Fruit fly (Drosophila melanogaster) whole organism, embryonic: ENCODE results near the gene CG2767.
A peak's percentile ranks its signal among the peaks of the same experiment; 100 is the strongest.

Experiments
- ATbp ChIP-seq: fragments of 200-800 bp; sonication (Bioruptor generic); optimal IDR thresholded peaks from 2 replicates; lab custom pipeline; 2017; ENCODE audit warnings: missing biosample characterization, mild to moderate bottlenecking, missing genetic modification characterization, missing genetic modification reagents
- Atf-2 ChIP-seq: fragments of 200-800 bp; sonication (Bioruptor generic); optimal IDR thresholded peaks from 2 replicates; lab custom pipeline; 2016; ENCODE audit warnings: missing biosample characterization, missing genetic modification characterization
- C15 ChIP-seq: fragments of 200-800 bp; sonication (Bioruptor generic); IDR thresholded peaks from 3 replicates; pipeline ENCODE4 v1.3.6; 2022; ENCODE audit warnings: missing biosample characterization, missing genetic modification characterization
- CG1024 ChIP-seq: fragments of 200-800 bp; sonication (Bioruptor generic); IDR thresholded peaks from 2 replicates; pipeline ENCODE4 v1.3.6; 2022; ENCODE audit warnings: missing biosample characterization, missing genetic modification characterization
- CG10431 ChIP-seq: fragments of 200-800 bp; sonication (Bioruptor generic); optimal IDR thresholded peaks from 3 replicates; lab custom pipeline; 2018; ENCODE audit warnings: missing biosample characterization, mild to moderate bottlenecking, missing genetic modification characterization
- CG11504 ChIP-seq: fragments of 200-800 bp; sonication (Bioruptor generic); optimal IDR thresholded peaks from 3 replicates; lab custom pipeline; 2019; ENCODE audit warnings: missing biosample characterization, mild to moderate bottlenecking, missing genetic modification characterization, moderate library complexity
- CG11560 ChIP-seq: fragments of 200-800 bp; sonication (Bioruptor generic); IDR thresholded peaks from 3 replicates; pipeline ENCODE4 v1.3.6; 2022; ENCODE audit warnings: missing biosample characterization, missing genetic modification characterization
- CG1233 ChIP-seq: fragments of 200-800 bp; sonication (Bioruptor generic); optimal IDR thresholded peaks from 4 replicates; lab custom pipeline; 2018; ENCODE audit warnings: missing biosample characterization, mild to moderate bottlenecking, missing genetic modification characterization
- CG13894 ChIP-seq: fragments of 200-800 bp; sonication (Bioruptor generic); optimal IDR thresholded peaks from 3 replicates; lab custom pipeline; 2018; ENCODE audit warnings: missing biosample characterization, mild to moderate bottlenecking, missing genetic modification characterization, moderate library complexity
- CG15011 ChIP-seq: fragments of 200-800 bp; sonication (Bioruptor generic); optimal IDR thresholded peaks from 3 replicates; lab custom pipeline; 2018; ENCODE audit warnings: missing biosample characterization, mild to moderate bottlenecking, missing genetic modification characterization
- CG1603 ChIP-seq: fragments of 200-800 bp; sonication (Bioruptor generic); optimal IDR thresholded peaks from 2 replicates; lab custom pipeline; 2019; ENCODE audit warnings: missing biosample characterization, mild to moderate bottlenecking, missing genetic modification characterization, moderate library complexity
- CG1792 ChIP-seq: fragments of 200-800 bp; sonication (Bioruptor generic); optimal IDR thresholded peaks from 2 replicates; lab custom pipeline; 2016; ENCODE audit warnings: missing biosample characterization, missing genetic modification characterization
- CG33213 ChIP-seq: fragments of 200-800 bp; sonication (Bioruptor generic); optimal IDR thresholded peaks from 3 replicates; lab custom pipeline; 2016; ENCODE audit warnings: missing biosample characterization, missing genetic modification characterization
- CG3726 ChIP-seq: fragments of 200-800 bp; sonication (Bioruptor generic); IDR thresholded peaks from 3 replicates; pipeline ENCODE4, ENCODE4 v1.3.6; 2022; ENCODE audit warnings: missing biosample characterization, missing genetic modification characterization
- CG7786 ChIP-seq: fragments of 200-800 bp; sonication (Bioruptor generic); optimal IDR thresholded peaks from 2 replicates; lab custom pipeline; 2016; ENCODE audit warnings: missing biosample characterization, missing genetic modification characterization
- CG8290 ChIP-seq, 3 experiments: fragments of 200-800 bp; sonication (Bioruptor generic); optimal IDR thresholded peaks; 2 replicates each; lab custom pipeline; 2016 to 2019; ENCODE audit warnings: missing biosample characterization in 3 of 3, missing genetic modification characterization in 3 of 3, mild to moderate bottlenecking in 2 of 3, moderate library complexity in 1 of 3
- CG8478 ChIP-seq: fragments of >200 bp; optimal IDR thresholded peaks from 2 replicates; lab custom pipeline; 2018
- CG8944 ChIP-seq: fragments of 200-800 bp; sonication (Bioruptor generic); optimal IDR thresholded peaks from 3 replicates; lab custom pipeline; 2016; ENCODE audit warnings: missing biosample characterization, missing genetic modification characterization
- D ChIP-seq, 2 experiments: fragments of 200-800 bp in 1 of 2; fragments of >200 bp in 1 of 2; sonication (Bioruptor generic) in 1 of 2; optimal IDR thresholded peaks; 2 replicates in 1 of 2; 3 replicates in 1 of 2; lab custom pipeline; 2017; ENCODE audit warnings: mild to moderate bottlenecking in 1 of 2, missing biosample characterization in 1 of 2, missing genetic modification characterization in 1 of 2, missing genetic modification reagents in 1 of 2
- Deaf1 ChIP-seq: fragments of 200-800 bp; optimal IDR thresholded peaks from 3 replicates; lab custom pipeline; 2019; ENCODE audit warnings: missing biosample characterization, mild to moderate bottlenecking, missing genetic modification characterization, moderate library complexity
- Doc3 ChIP-seq: fragments of 200-800 bp; sonication (Bioruptor generic); IDR thresholded peaks from 3 replicates; pipeline ENCODE4 v1.3.6; 2022; ENCODE audit warnings: missing biosample characterization, missing genetic modification characterization; ENCODE audit not compliant: partially characterized antibody
- E2f1 ChIP-seq: fragments of 200-800 bp; sonication (Bioruptor generic); IDR thresholded peaks from 2 replicates; pipeline ENCODE4 v1.3.6; 2022; ENCODE audit warnings: missing biosample characterization, missing genetic modification characterization
- Ets97D ChIP-seq: fragments of 200-800 bp; sonication (Bioruptor generic); optimal IDR thresholded peaks from 3 replicates; lab custom pipeline; 2016; ENCODE audit warnings: missing biosample characterization, missing genetic modification characterization
- Fer2 ChIP-seq: fragments of 200-800 bp; sonication (Bioruptor generic); optimal IDR thresholded peaks from 2 replicates; lab custom pipeline; 2018; ENCODE audit warnings: missing biosample characterization, mild to moderate bottlenecking, missing genetic modification characterization, moderate library complexity
- Gsc ChIP-seq: fragments of 200-800 bp; sonication (Bioruptor generic); IDR thresholded peaks from 2 replicates; pipeline ENCODE4 v1.3.6; 2022; ENCODE audit warnings: missing biosample characterization, missing genetic modification characterization
- Hmr ChIP-seq: fragments of 200-800 bp; sonication (Bioruptor generic); optimal IDR thresholded peaks from 3 replicates; lab custom pipeline; 2017; ENCODE audit warnings: mild to moderate bottlenecking, missing biosample characterization, missing genetic modification reagents, missing genetic modification characterization
- Neu2 ChIP-seq: fragments of 200-800 bp; sonication (Bioruptor generic); optimal IDR thresholded peaks from 3 replicates; lab custom pipeline; 2016; ENCODE audit warnings: missing biosample characterization, missing genetic modification characterization, borderline replicate concordance
- Ptx1 ChIP-seq: fragments of 200-800 bp; sonication (Bioruptor generic); IDR thresholded peaks from 2 replicates; pipeline ENCODE4 v1.3.6; 2022; ENCODE audit warnings: missing biosample characterization, missing genetic modification characterization
- Ravus ChIP-seq: fragments of 200-800 bp; sonication (Bioruptor generic); IDR thresholded peaks from 2 replicates; pipeline ENCODE4 v1.3.6; 2022; ENCODE audit warnings: missing biosample characterization, missing genetic modification characterization
- Sry-β ChIP-seq: fragments of 200-800 bp; sonication (Bioruptor generic); optimal IDR thresholded peaks from 2 replicates; lab custom pipeline; 2018; ENCODE audit warnings: missing biosample characterization, mild to moderate bottlenecking, missing genetic modification characterization, moderate library complexity
- Ssrp ChIP-seq: fragments of 200-800 bp; sonication (Bioruptor generic); optimal IDR thresholded peaks from 2 replicates; lab custom pipeline; 2018; ENCODE audit warnings: missing biosample characterization, mild to moderate bottlenecking, missing genetic modification characterization, moderate library complexity
- Stat92E ChIP-seq, 3 experiments: fragments of >200 bp in 2 of 3; fragments of 200-800 bp in 1 of 3; sonication (Bioruptor generic) in 1 of 3; optimal IDR thresholded peaks; 2 replicates each; lab custom pipeline; 2017 to 2019; ENCODE audit warnings: missing biosample characterization in 3 of 3, missing genetic modification characterization in 3 of 3, mild to moderate bottlenecking in 1 of 3, moderate library complexity in 1 of 3
- YL-1 ChIP-seq: fragments of 200-800 bp; sonication (Bioruptor generic); optimal IDR thresholded peaks from 3 replicates; lab custom pipeline; 2017; ENCODE audit warnings: missing biosample characterization, mild to moderate bottlenecking, missing genetic modification characterization
- ap ChIP-seq: fragments of 200-800 bp; sonication (Bioruptor generic); IDR thresholded peaks from 2 replicates; pipeline ENCODE4 v1.3.6; 2022; ENCODE audit warnings: missing biosample characterization, missing genetic modification characterization
- az2 ChIP-seq: fragments of 200-800 bp; sonication (Bioruptor generic); optimal IDR thresholded peaks from 3 replicates; lab custom pipeline; 2016; ENCODE audit warnings: missing biosample characterization, missing genetic modification characterization
- bsh ChIP-seq, 2 experiments: fragments of 200-800 bp; sonication (Bioruptor generic); optimal IDR thresholded peaks; 2 replicates each; lab custom pipeline; 2017 to 2018; ENCODE audit warnings: mild to moderate bottlenecking in 2 of 2, missing biosample characterization in 2 of 2, missing genetic modification characterization in 2 of 2, moderate library complexity in 1 of 2
- crc ChIP-seq: fragments of 200-800 bp; sonication (Bioruptor generic); optimal IDR thresholded peaks from 2 replicates; lab custom pipeline; 2016; ENCODE audit warnings: missing biosample characterization, missing genetic modification characterization
- crol ChIP-seq: fragments of 200-800 bp; sonication (Bioruptor generic); IDR thresholded peaks from 2 replicates; pipeline ENCODE4 v1.3.6; 2022; ENCODE audit warnings: missing biosample characterization, missing genetic modification characterization
- disco-r ChIP-seq: fragments of 200-800 bp; sonication (Bioruptor generic); optimal IDR thresholded peaks from 2 replicates; lab custom pipeline; 2016; ENCODE audit warnings: missing biosample characterization, missing genetic modification characterization
- ewg ChIP-seq: fragments of 200-800 bp; sonication (Bioruptor generic); optimal IDR thresholded peaks from 3 replicates; lab custom pipeline; 2017; ENCODE audit warnings: mild to moderate bottlenecking, missing biosample characterization, missing genetic modification reagents, missing genetic modification characterization
- hb ChIP-seq: fragments of 200-800 bp; sonication (Bioruptor generic); IDR thresholded peaks from 3 replicates; pipeline ENCODE4 v1.3.6; 2022; ENCODE audit warnings: missing biosample characterization, missing genetic modification characterization; ENCODE audit not compliant: partially characterized antibody
- prd ChIP-seq, 3 experiments: fragments of >200 bp in 2 of 3; fragments of 200-800 bp in 1 of 3; sonication (Bioruptor generic) in 1 of 3; optimal IDR thresholded peaks in 2 of 3; IDR thresholded peaks in 1 of 3; 2 replicates in 2 of 3; 3 replicates in 1 of 3; pipeline versions ENCODE4 v1.3.6 to Lab custom; 2017 to 2022; ENCODE audit warnings: missing biosample characterization in 1 of 3, missing genetic modification characterization in 1 of 3
- seq ChIP-seq: fragments of 200-800 bp; sonication (Bioruptor generic); IDR thresholded peaks from 2 replicates; pipeline ENCODE4 v1.3.6; 2022; ENCODE audit warnings: missing biosample characterization, missing genetic modification characterization
- slp2 ChIP-seq: fragments of 200-800 bp; sonication (Bioruptor generic); optimal IDR thresholded peaks from 2 replicates; lab custom pipeline; 2016; ENCODE audit warnings: missing biosample characterization, missing genetic modification characterization
- tna ChIP-seq: fragments of 200-800 bp; sonication (Bioruptor generic); IDR thresholded peaks from 2 replicates; pipeline ENCODE4 v1.3.6; 2022; ENCODE audit warnings: missing biosample characterization, missing genetic modification characterization; ENCODE audit not compliant: partially characterized antibody
- toy ChIP-seq: fragments of 200-800 bp; sonication (Bioruptor generic); IDR thresholded peaks from 2 replicates; pipeline ENCODE4 v1.3.6; 2022; ENCODE audit warnings: missing biosample characterization, missing genetic modification characterization
- tup ChIP-seq: fragments of 200-800 bp; sonication (Bioruptor generic); optimal IDR thresholded peaks from 2 replicates; lab custom pipeline; 2016; ENCODE audit warnings: missing biosample characterization, mild to moderate bottlenecking, missing genetic modification characterization, moderate library complexity
- twi ChIP-seq: fragments of 200-800 bp; optimal IDR thresholded peaks from 2 replicates; lab custom pipeline; 2019; ENCODE audit warnings: missing biosample characterization, mild to moderate bottlenecking, missing genetic modification characterization, moderate library complexity
- tx ChIP-seq: fragments of 200-800 bp; sonication (Bioruptor generic); optimal IDR thresholded peaks from 2 replicates; lab custom pipeline; 2016; ENCODE audit warnings: missing biosample characterization, missing genetic modification characterization
- z ChIP-seq: fragments of 200-800 bp; sonication (Bioruptor generic); IDR thresholded peaks from 3 replicates; pipeline ENCODE4 v1.3.6; 2022; ENCODE audit warnings: missing biosample characterization, missing genetic modification characterization

The CG2767 gene

dm6 chr3R:8037896-8038295, 30.0 kb upstream of the CG2767 start (continued):
- TF ChIP-seq Stat92E (GFP tag; optimal IDR thresholded peaks at IDR 0.05; lab: Kevin White, UChicago) (no peak), hb (no peak), CG1233 (GFP tag; lab: Kevin White, UChicago) (no peak), D (optimal IDR thresholded peaks at IDR 0.05; lab: Kevin White, UChicago) (no peak), D (GFP tag; optimal IDR thresholded peaks at IDR 0.05; lab: Kevin White, UChicago) (peak; percentile 2), ATbp (GFP tag; lab: Kevin White, UChicago) (peak; percentile 13), CG10431 (no peak), toy (no peak), Fer2 (no peak), CG3726 (GFP tag; lab: Robert Waterston, UW) (0 out of 3 replicates have a peak, but pooled peaks have one; percentile 60), tna (GFP tag; lab: Robert Waterston, UW) (no peak), Neu2 (GFP tag; lab: Kevin White, UChicago) (no peak), twi (tag; lab: Kevin White, UChicago) (no peak), disco-r (GFP tag; lab: Kevin White, UChicago) (no peak), Hmr (GFP tag; lab: Kevin White, UChicago) (no peak), tup (GFP tag; lab: Kevin White, UChicago) (no peak), prd (optimal IDR thresholded peaks at IDR 0.05; lab: Kevin White, UChicago) (no peak), prd (GFP tag; IDR thresholded peaks at IDR 0.05; lab: Robert Waterston, UW) (peak; percentile 51; the same call in 1 of the 3 replicates), CG11504 (tag; lab: Kevin White, UChicago) (peak; percentile 62), CG1024 (GFP tag; lab: Robert Waterston, UW) (peak; percentile 55), CG8290 (GFP tag; optimal IDR thresholded peaks at IDR 0.05; lab: Kevin White, UChicago) (no peak), CG8290 (tag; optimal IDR thresholded peaks at IDR 0.05; lab: Kevin White, UChicago) (no peak), CG8944 (GFP tag; lab: Kevin White, UChicago) (no peak), bsh (GFP tag; optimal IDR thresholded peaks at IDR 0.05; lab: Kevin White, UChicago) (peak in 1 of 2 experiments; percentile 51), C15 (GFP tag; lab: Robert Waterston, UW) (no peak), seq (GFP tag; lab: Robert Waterston, UW) (no peak), Ravus (GFP tag; lab: Robert Waterston, UW) (no peak), az2 (GFP tag; lab: Kevin White, UChicago) (peak; percentile 11), CG1792 (no peak), tx (GFP tag; lab: Kevin White, UChicago) (no peak), crol (no peak), CG33213 (GFP tag; lab: Kevin White, UChicago) (no peak), Sry-β (GFP tag; lab: Kevin White, UChicago) (no peak), Ssrp (peak; percentile 10), Ptx1 (GFP tag; lab: Robert Waterston, UW) (peak; percentile 33; the same call in 1 of the 2 replicates), E2f1 (GFP tag; lab: Robert Waterston, UW) (peak; percentile 7; the same call in 1 of the 2 replicates), CG15011 (no peak), z (GFP tag; lab: Robert Waterston, UW) (no peak), ap (no peak), ewg (GFP tag; lab: Kevin White, UChicago) (no peak), CG1603 (tag; lab: Kevin White, UChicago) (peak; percentile 45), CG11560 (no peak), YL-1 (GFP tag; lab: Kevin White, UChicago) (no peak), Doc3 (GFP tag; lab: Robert Waterston, UW) (no peak), Deaf1 (tag; lab: Kevin White, UChicago) (no peak), CG8478 (lab: Kevin White, UChicago) (no peak), Gsc (GFP tag; lab: Robert Waterston, UW) (no peak), CG7786 (GFP tag; lab: Kevin White, UChicago) (no peak), Atf-2 (GFP tag; lab: Kevin White, UChicago) (no peak), crc (GFP tag; lab: Kevin White, UChicago) (no peak), CG13894 (tag; lab: Kevin White, UChicago) (no peak), slp2 (GFP tag; lab: Kevin White, UChicago) (no peak), Ets97D (no peak)
